Fruit fly (Drosophila melanogaster) Kc167 (cell line): ENCODE measurements around the gene CG10469.

Source experiments
- Myc ChIP-seq: fragments of >200 bp; optimal IDR thresholded peaks from 2 replicates; lab custom pipeline; 2017; ENCODE audit warnings: missing external identifiers
- Sin3A ChIP-seq: fragments of >200 bp; optimal IDR thresholded peaks from 2 replicates; lab custom pipeline; 2018; ENCODE audit warnings: missing external identifiers
- h ChIP-seq: fragments of >200 bp; optimal IDR thresholded peaks from 3 replicates; lab custom pipeline; 2018; ENCODE audit warnings: missing external identifiers
- insv ChIP-seq: fragments of >200 bp; optimal IDR thresholded peaks from 3 replicates; lab custom pipeline; 2018; ENCODE audit warnings: missing external identifiers
- psq ChIP-seq: fragments of >200 bp; optimal IDR thresholded peaks from 2 replicates; lab custom pipeline; 2017; ENCODE audit warnings: missing external identifiers
- ttk ChIP-seq: sonication (Bioruptor generic); optimal IDR thresholded peaks from 2 replicates; lab custom pipeline; 2017; ENCODE audit warnings: missing external identifiers

DNA sequence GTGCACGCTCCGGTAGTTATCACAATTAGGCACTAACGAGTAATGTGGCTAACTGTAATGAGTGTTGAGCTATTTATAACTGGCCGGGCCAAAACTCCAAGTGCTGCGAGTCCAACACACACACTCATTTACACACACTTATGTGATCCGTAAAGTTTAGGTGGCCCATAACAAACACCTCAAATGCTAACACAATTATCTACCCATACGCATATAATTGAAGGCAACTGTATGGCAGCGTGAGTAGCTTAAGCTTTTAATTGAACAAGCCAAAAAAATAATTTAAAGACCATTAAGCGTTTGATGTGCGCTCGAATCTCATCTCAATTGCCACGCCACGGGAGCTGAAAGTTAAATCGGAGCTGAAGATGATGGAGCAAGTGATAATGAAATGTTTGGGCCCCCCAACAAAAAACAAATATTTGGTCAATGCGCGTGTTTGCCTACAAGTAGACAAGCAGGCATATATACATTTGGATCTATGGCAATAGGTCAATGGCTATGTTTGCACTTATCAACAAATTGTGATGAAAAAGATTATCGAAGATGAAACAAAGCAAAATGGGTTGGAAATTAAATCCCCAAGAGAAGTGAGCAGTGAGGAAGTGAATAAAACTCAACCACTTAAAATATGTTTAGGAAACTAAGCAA lies 46.9 kb upstream of the CG10469 start, which contains the start of gene Cpr65Av:
- TF ChIP-seq h (lab: Kevin White, UChicago): no peak
- no peak for TF ChIP-seq insv (lab: Kevin White, UChicago)
- TF ChIP-seq psq (lab: Kevin White, UChicago): no peak
- TF ChIP-seq Myc (lab: Kevin White, UChicago): no peak
- no peak for TF ChIP-seq Sin3A (lab: Kevin White, UChicago)
- no peak for TF ChIP-seq ttk (lab: Kevin White, UChicago)
